Fruit fly (Drosophila melanogaster): Measurements from ENCODE around the gene Alg14.

Gene Alg14

dm6 chrX:15475367-15475789 is 3.4 kb downstream of the Alg14 start, which contains the start of gene mh (continued):
- TF ChIP-seq CG17186 (GFP tag; optimal IDR thresholded peaks at IDR 0.05) (peak; percentile 75), CG10959 (GFP tag; IDR thresholded peaks at IDR 0.05) (no peak), Dip2 (GFP tag; IDR thresholded peaks at IDR 0.05) (no peak), CG1024 (GFP tag; IDR thresholded peaks at IDR 0.05) (no peak), CG14014 (GFP tag; IDR thresholded peaks at IDR 0.05) (no peak), CG11398 (GFP tag; optimal IDR thresholded peaks at IDR 0.05) (no peak), Ssrp (tag; optimal IDR thresholded peaks at IDR 0.05) (no peak), dimm (GFP tag; IDR thresholded peaks at IDR 0.05) (no peak), CG1792 (GFP tag; optimal IDR thresholded peaks at IDR 0.05) (no peak), danr (GFP tag; IDR thresholded peaks at IDR 0.05) (0 out of 2 replicates have a peak, but pooled peaks have one; percentile 31), CG34422 (GFP tag; IDR thresholded peaks at IDR 0.05) (no peak), Optix (GFP tag; IDR thresholded peaks at IDR 0.05) (no peak), CG2678 (tag; optimal IDR thresholded peaks at IDR 0.05) (no peak), phol (tag; optimal IDR thresholded peaks at IDR 0.05) (peak; percentile 51), Sry-δ (GFP tag; optimal IDR thresholded peaks at IDR 0.05) (peak; percentile 80), inv (GFP tag; IDR thresholded peaks at IDR 0.05; ENCODE audit: partially characterized antibody) (peak; percentile 50; the same call in 1 of the 2 replicates), Dip3 (GFP tag; optimal IDR thresholded peaks at IDR 0.05) (no peak), CG17359 (tag; optimal IDR thresholded peaks at IDR 0.05) (no peak), CG7372 (GFP tag; IDR thresholded peaks at IDR 0.05) (no peak), CG1832 (GFP tag; optimal IDR thresholded peaks at IDR 0.05) (no peak), Abd-B (GFP tag; optimal IDR thresholded peaks at IDR 0.05) (peak; percentile 64), trem (tag; optimal IDR thresholded peaks at IDR 0.05) (peak; percentile 9), Hr51 (GFP tag; optimal IDR thresholded peaks at IDR 0.05) (no peak), CG13123 (GFP tag; optimal IDR thresholded peaks at IDR 0.05) (no peak), Gsc (GFP tag; IDR thresholded peaks at IDR 0.05) (no peak), CG6254 (GFP tag; optimal IDR thresholded peaks at IDR 0.05) (no peak), Dbx (GFP tag; IDR thresholded peaks at IDR 0.05) (no peak), NC2α (GFP tag; optimal IDR thresholded peaks at IDR 0.05) (no peak), Ada2b (GFP tag; IDR thresholded peaks at IDR 0.05) (peak; percentile 48), chif (GFP tag; optimal IDR thresholded peaks at IDR 0.05) (no peak), Doc3 (GFP tag; IDR thresholded peaks at IDR 0.05; ENCODE audit: partially characterized antibody) (0 out of 3 replicates have a peak, but pooled peaks have one; percentile 39), TFAM (GFP tag; optimal IDR thresholded peaks at IDR 0.05) (no peak), jing (GFP tag; optimal IDR thresholded peaks at IDR 0.05) (no peak), crol (GFP tag; IDR thresholded peaks at IDR 0.05) (no peak), CG17802 (tag; optimal IDR thresholded peaks at IDR 0.05) (no peak), cas (GFP tag; IDR thresholded peaks at IDR 0.05) (no peak), D19B (GFP tag; optimal IDR thresholded peaks at IDR 0.05) (no peak), onecut (GFP tag; IDR thresholded peaks at IDR 0.05) (no peak), unpg (GFP tag; optimal IDR thresholded peaks at IDR 0.05) (peak; percentile 28), CG7987 (GFP tag; optimal IDR thresholded peaks at IDR 0.05) (no peak), H2.0 (GFP tag; IDR thresholded peaks at IDR 0.05) (no peak), CG33213 (GFP tag; optimal IDR thresholded peaks at IDR 0.05) (no peak), Deaf1 (tag; optimal IDR thresholded peaks at IDR 0.05) (no peak), Neu2 (GFP tag; optimal IDR thresholded peaks at IDR 0.05; ENCODE audit: borderline replicate concordance) (no peak), Opbp (GFP tag; IDR thresholded peaks at IDR 0.05; ENCODE audit: partially characterized antibody) (peak; percentile 78), CG17829 (tag; optimal IDR thresholded peaks at IDR 0.05) (peak; percentile 9), Elba2 (GFP tag; optimal IDR thresholded peaks at IDR 0.05) (no peak), CG17385 (GFP tag; optimal IDR thresholded peaks at IDR 0.05) (peak; percentile 19), tgo (GFP tag; IDR thresholded peaks at IDR 0.05) (peak; percentile 26; the same call in 1 of the 3 replicates), zfh1 (GFP tag; IDR thresholded peaks at IDR 0.05) (no peak), kni (GFP tag; optimal IDR thresholded peaks at IDR 0.05) (no peak)
